Worm (Caenorhabditis elegans) whole organism, L2 larva: ENCODE results near the gene srbc-68.

Source experiments
- C34F6.9 ChIP-seq: fragments of 150-350 bp; optimal IDR thresholded peaks from 2 replicates; lab custom pipeline; 2014; ENCODE audit warnings: missing biosample characterization, missing genetic modification characterization
- F13H6.1 ChIP-seq: sonication (generic microtip); optimal IDR thresholded peaks from 2 replicates; lab custom pipeline; 2016; ENCODE audit warnings: missing genetic modification characterization, missing compliant biosample characterization
- R02D3.7 ChIP-seq: fragments of 150-350 bp; optimal IDR thresholded peaks from 2 replicates; lab custom pipeline; 2014; ENCODE audit warnings: missing biosample characterization, missing genetic modification characterization
- Y55F3AM.14 ChIP-seq: fragments of 200-800 bp; sonication (Bioruptor generic); optimal IDR thresholded peaks from 2 replicates; lab custom pipeline; 2018; ENCODE audit warnings: mild to moderate bottlenecking, missing genetic modification characterization, missing compliant biosample characterization
- alr-1 ChIP-seq: fragments of 150-350 bp; optimal IDR thresholded peaks from 2 replicates; lab custom pipeline; 2014; ENCODE audit warnings: missing biosample characterization, missing genetic modification characterization
- aly-2 ChIP-seq: fragments of 150-350 bp; optimal IDR thresholded peaks from 2 replicates; lab custom pipeline; 2014; ENCODE audit warnings: missing biosample characterization, missing genetic modification characterization
- ama-1 ChIP-seq: fragments of 150-350 bp; optimal IDR thresholded peaks from 2 replicates; lab custom pipeline; 2018; ENCODE audit warnings: inconsistent platforms
- blmp-1 ChIP-seq: sonication (generic microtip); optimal IDR thresholded peaks from 2 replicates; lab custom pipeline; 2017; ENCODE audit warnings: missing genetic modification characterization, mild to moderate bottlenecking, missing compliant biosample characterization, antibody characterized with exemption, moderate library complexity; ENCODE audit not compliant: insufficient read depth
- ceh-16 ChIP-seq: fragments of 150-350 bp; optimal IDR thresholded peaks from 2 replicates; lab custom pipeline; 2014; ENCODE audit warnings: missing biosample characterization, missing genetic modification characterization
- crh-2 ChIP-seq: sonication (generic microtip); optimal IDR thresholded peaks from 2 replicates; lab custom pipeline; 2017; ENCODE audit warnings: missing biosample characterization, missing genetic modification characterization
- dmd-4 ChIP-seq: sonication (generic microtip); optimal IDR thresholded peaks from 2 replicates; lab custom pipeline; 2017; ENCODE audit warnings: missing biosample characterization, missing genetic modification characterization
- egl-27 ChIP-seq: sonication (generic microtip); optimal IDR thresholded peaks from 3 replicates; lab custom pipeline; 2017; ENCODE audit warnings: missing biosample characterization, missing genetic modification reagents, missing genetic modification characterization
- elt-1 ChIP-seq: fragments of 150-350 bp; optimal IDR thresholded peaks from 2 replicates; lab custom pipeline; 2014; ENCODE audit warnings: missing biosample characterization, missing genetic modification characterization
- elt-3 ChIP-seq: sonication (generic microtip); optimal IDR thresholded peaks from 2 replicates; lab custom pipeline; 2017; ENCODE audit warnings: missing biosample characterization, missing genetic modification characterization
- fos-1 ChIP-seq: fragments of 150-350 bp; optimal IDR thresholded peaks from 2 replicates; lab custom pipeline; 2014; ENCODE audit warnings: missing biosample characterization, missing genetic modification characterization
- gmeb-1 ChIP-seq: fragments of 150-350 bp; optimal IDR thresholded peaks from 2 replicates; lab custom pipeline; 2014; ENCODE audit warnings: missing biosample characterization, missing genetic modification characterization
- lin-39 ChIP-seq: fragments of 150-350 bp; optimal IDR thresholded peaks from 2 replicates; lab custom pipeline; 2014; ENCODE audit warnings: missing biosample characterization, missing genetic modification reagents, missing genetic modification characterization
- lsy-2 ChIP-seq, 2 experiments: fragments of 150-350 bp in 1 of 2; sonication (generic microtip) in 1 of 2; optimal IDR thresholded peaks; 2 replicates each; lab custom pipeline; 2014 to 2017; ENCODE audit warnings: missing biosample characterization in 2 of 2, missing genetic modification characterization in 2 of 2
- mab-5 ChIP-seq: fragments of 150-350 bp; optimal IDR thresholded peaks from 2 replicates; lab custom pipeline; 2014; ENCODE audit warnings: missing biosample characterization, missing genetic modification characterization
- mbf-1 ChIP-seq: sonication (generic microtip); optimal IDR thresholded peaks from 2 replicates; lab custom pipeline; 2017; ENCODE audit warnings: missing biosample characterization, missing genetic modification characterization
- mdl-1 ChIP-seq, 2 experiments: fragments of 150-350 bp in 1 of 2; sonication (generic microtip) in 1 of 2; optimal IDR thresholded peaks; 2 replicates each; lab custom pipeline; 2017; ENCODE audit warnings: missing biosample characterization in 2 of 2, missing genetic modification characterization in 2 of 2
- nhr-10 ChIP-seq: sonication (generic microtip); optimal IDR thresholded peaks from 2 replicates; lab custom pipeline; 2017; ENCODE audit warnings: missing biosample characterization, missing genetic modification characterization
- nhr-11 ChIP-seq: fragments of 150-350 bp; optimal IDR thresholded peaks from 2 replicates; lab custom pipeline; 2014; ENCODE audit warnings: missing biosample characterization, missing genetic modification characterization
- nhr-12 ChIP-seq: fragments of 150-350 bp; optimal IDR thresholded peaks from 2 replicates; lab custom pipeline; 2014; ENCODE audit warnings: missing biosample characterization, missing genetic modification characterization
- nhr-129 ChIP-seq: fragments of 150-350 bp; optimal IDR thresholded peaks from 2 replicates; lab custom pipeline; 2014; ENCODE audit warnings: missing biosample characterization, missing genetic modification characterization
- nhr-21 ChIP-seq: fragments of 150-350 bp; optimal IDR thresholded peaks from 2 replicates; lab custom pipeline; 2014; ENCODE audit warnings: missing biosample characterization, missing genetic modification characterization
- nhr-23 ChIP-seq: fragments of 150-350 bp; optimal IDR thresholded peaks from 2 replicates; lab custom pipeline; 2014; ENCODE audit warnings: missing biosample characterization, missing genetic modification reagents, missing genetic modification characterization
- nhr-237 ChIP-seq: fragments of 150-350 bp; optimal IDR thresholded peaks from 2 replicates; lab custom pipeline; 2014; ENCODE audit warnings: missing biosample characterization, missing genetic modification characterization
- nhr-25 ChIP-seq: fragments of 150-350 bp; sonication (generic microtip); optimal IDR thresholded peaks from 3 replicates; lab custom pipeline; 2014; ENCODE audit warnings: missing biosample characterization, missing genetic modification characterization
- nhr-6 ChIP-seq: fragments of 150-350 bp; optimal IDR thresholded peaks from 2 replicates; lab custom pipeline; 2014; ENCODE audit warnings: missing biosample characterization, missing genetic modification characterization
- peb-1 ChIP-seq: fragments of 150-350 bp; optimal IDR thresholded peaks from 2 replicates; lab custom pipeline; 2014; ENCODE audit warnings: missing biosample characterization, missing genetic modification characterization
- sma-3 ChIP-seq: sonication (generic microtip); optimal IDR thresholded peaks from 2 replicates; lab custom pipeline; 2016; ENCODE audit warnings: missing genetic modification reagents, missing genetic modification characterization, missing compliant biosample characterization
- sma-9 ChIP-seq, 2 experiments: fragments of 150-350 bp in 1 of 2; sonication (generic microtip) in 1 of 2; optimal IDR thresholded peaks; 2 replicates each; lab custom pipeline; 2014 to 2016; ENCODE audit warnings: missing genetic modification characterization in 2 of 2, mild to moderate bottlenecking in 1 of 2, missing biosample characterization in 1 of 2, missing compliant biosample characterization in 1 of 2, missing genetic modification reagents in 1 of 2, moderate library complexity in 1 of 2
- snpc-4 ChIP-seq: fragments of 150-350 bp; optimal IDR thresholded peaks from 2 replicates; lab custom pipeline; 2014; ENCODE audit warnings: missing biosample characterization, missing genetic modification characterization
- zag-1 ChIP-seq: fragments of 150-350 bp; optimal IDR thresholded peaks from 2 replicates; lab custom pipeline; 2014; ENCODE audit warnings: missing biosample characterization, missing genetic modification characterization
- ztf-11 ChIP-seq: sonication (generic microtip); optimal IDR thresholded peaks from 2 replicates; lab custom pipeline; 2017; ENCODE audit warnings: missing biosample characterization, missing genetic modification characterization
- ztf-4 ChIP-seq: fragments of 150-350 bp; optimal IDR thresholded peaks from 2 replicates; lab custom pipeline; 2014; ENCODE audit warnings: missing biosample characterization, missing genetic modification characterization

The srbc-68 gene

ce11 chrV:3555986-3556385, 9.6 kb upstream of the srbc-68 start, which contains the start of gene grl-30:
TSS of gene grl-30 (plus strand) at chrV:3556286.
- no peak for TF ChIP-seq snpc-4 (tag; lab: Kevin White, UChicago)
- TF ChIP-seq elt-3 (tag; lab: Kevin White, UChicago): no peak

ce11 chrV:3554869-3555268, 8.5 kb upstream of the srbc-68 start, which contains the start of gene grl-29:
TSS of gene grl-29 (minus strand) at chrV:3555236.
- TF ChIP-seq nhr-21 (tag; lab: Kevin White, UChicago) (no peak), aly-2 (no peak), mdl-1 (tag; optimal IDR thresholded peaks at IDR 0.05; lab: Kevin White, UChicago) (no peak), nhr-237 (tag; lab: Kevin White, UChicago) (no peak), gmeb-1 (tag; lab: Kevin White, UChicago) (no peak), alr-1 (tag; lab: Kevin White, UChicago) (no peak), ceh-16 (no peak), crh-2 (tag; lab: Kevin White, UChicago) (no peak)

DNA sequence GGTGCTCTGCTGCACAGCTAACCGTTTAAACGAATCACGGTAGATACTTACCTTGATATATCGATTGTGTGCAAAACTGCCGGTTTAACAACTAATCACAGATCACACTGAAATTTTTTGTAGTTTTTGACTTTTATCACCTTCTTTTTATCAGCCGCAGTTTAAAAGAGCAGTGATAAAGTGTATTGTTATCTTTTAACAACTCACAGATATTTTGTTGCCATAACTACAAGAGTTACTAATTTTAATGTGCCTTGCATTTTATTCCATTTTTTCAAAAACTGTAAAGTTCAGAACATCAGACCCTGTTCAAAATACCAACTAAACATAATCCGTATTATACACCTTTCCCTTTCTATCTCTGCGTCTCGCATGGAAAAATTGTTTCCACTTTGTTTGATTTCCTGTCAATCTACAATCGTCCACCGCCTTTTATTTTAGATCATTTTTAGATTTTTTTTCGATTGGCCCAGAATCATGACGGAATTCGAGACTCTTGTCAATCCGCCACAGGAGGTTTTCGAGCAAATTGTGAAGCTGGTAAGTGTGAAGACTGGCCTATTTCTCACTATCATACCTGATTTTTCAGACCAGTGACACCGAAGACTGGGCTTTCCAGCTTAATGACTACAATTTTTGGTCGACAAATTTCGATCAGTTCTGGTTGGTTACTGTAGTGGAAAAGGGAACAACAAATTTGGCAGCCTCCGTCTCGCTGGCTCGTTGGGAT, 6.5 kb upstream of the srbc-68 start, which contains the start of gene T24A6.20:
TSS of gene T24A6.20 (plus strand) at position 395 of the 730 bp plus-strand sequence.
- TF ChIP-seq elt-1: no peak
- TF ChIP-seq F13H6.1: no peak
- TF ChIP-seq nhr-6 (tag; lab: Kevin White, UChicago): no peak
- no peak for TF ChIP-seq peb-1 (tag; lab: Kevin White, UChicago)
- TF ChIP-seq nhr-21 (tag; lab: Kevin White, UChicago): no peak
- no peak for TF ChIP-seq dmd-4 (tag; lab: Kevin White, UChicago)
- no peak for TF ChIP-seq nhr-129 (tag; lab: Kevin White, UChicago)
- TF ChIP-seq mdl-1 (tag; optimal IDR thresholded peaks at IDR 0.05; lab: Kevin White, UChicago): no peak
- TF ChIP-seq nhr-25 (tag; lab: Kevin White, UChicago): no peak
- TF ChIP-seq, all 48 proteins: peak for 0

ce11 chrV:3551765-3552164, 5.3 kb upstream of the srbc-68 start, which contains the start of gene grl-28:
TSS of gene grl-28 (minus strand) at chrV:3551865.
- no peak for TF ChIP-seq egl-27 (tag; lab: Kevin White, UChicago)
- no peak for TF ChIP-seq sma-9 (GFP tag; optimal IDR thresholded peaks at IDR 0.05; lab: Kevin White, UChicago)
- no peak for TF ChIP-seq sma-9 (tag; optimal IDR thresholded peaks at IDR 0.05; lab: Kevin White, UChicago)

DNA sequence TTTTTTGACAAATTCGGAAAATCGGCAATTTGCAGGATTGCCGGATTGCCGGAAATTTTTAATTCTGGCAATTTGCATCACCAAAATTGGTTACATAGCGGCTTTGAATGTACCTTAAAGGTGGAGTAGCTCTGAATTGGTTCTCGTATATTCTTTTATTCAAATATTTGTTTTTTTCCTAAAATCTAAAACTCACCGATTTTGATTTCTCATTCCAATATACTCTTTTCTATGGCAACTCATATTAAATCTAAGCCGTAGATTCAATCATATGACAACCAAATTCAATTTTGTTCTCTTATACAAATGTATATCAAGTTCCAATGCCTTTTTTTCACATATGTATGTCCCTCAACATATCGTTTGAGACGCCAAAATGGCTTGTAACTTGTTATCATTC, 3.1 kb upstream of the srbc-68 start, which contains the start of gene sri-21:
TSS of gene sri-21 (plus strand) at position 301 of the 400 bp plus-strand sequence.
- TF ChIP-seq lin-39 (tag; lab: Kevin White, UChicago): no peak
- no peak for TF ChIP-seq elt-1
- TF ChIP-seq fos-1 (tag; lab: Kevin White, UChicago): no peak
- no peak for TF ChIP-seq crh-2 (tag; lab: Kevin White, UChicago)
- TF ChIP-seq ztf-4 (tag; lab: Kevin White, UChicago): no peak
- TF ChIP-seq R02D3.7 (tag; lab: Kevin White, UChicago): no peak
- no peak for TF ChIP-seq nhr-21 (tag; lab: Kevin White, UChicago)
- TF ChIP-seq zag-1 (tag; lab: Kevin White, UChicago): no peak
- no peak for TF ChIP-seq nhr-23 (tag; lab: Kevin White, UChicago)
- TF ChIP-seq lsy-2 (tag; optimal IDR thresholded peaks at IDR 0.05; lab: Kevin White, UChicago): no peak
- TF ChIP-seq elt-3 (tag; lab: Kevin White, UChicago): no peak
- no peak for TF ChIP-seq gmeb-1 (tag; lab: Kevin White, UChicago)
- TF ChIP-seq C34F6.9 (tag; lab: Kevin White, UChicago): no peak
- TF ChIP-seq mbf-1: no peak
- no peak for TF ChIP-seq nhr-11 (tag; lab: Kevin White, UChicago)
- TF ChIP-seq ztf-11: no peak
- no peak for TF ChIP-seq ceh-16
- no peak for TF ChIP-seq F13H6.1

DNA sequence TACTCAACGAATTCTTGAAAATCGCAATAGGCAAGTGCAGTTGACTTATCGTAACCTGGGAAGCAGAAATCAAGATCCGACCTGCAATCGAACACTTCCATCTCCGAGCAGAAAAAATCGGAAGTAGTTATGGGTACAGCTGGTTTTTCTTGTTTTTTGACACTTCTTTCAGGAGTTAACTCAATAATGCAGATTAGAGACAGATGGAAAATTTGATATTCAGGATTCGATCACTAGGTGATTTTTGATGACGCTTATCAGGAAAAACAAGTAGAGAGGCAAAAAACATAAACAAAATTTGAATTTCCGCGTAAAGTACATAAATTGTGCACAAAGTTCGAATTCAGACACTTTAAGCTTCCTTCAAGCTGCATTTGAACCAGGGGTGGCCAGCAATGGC, 2.4 kb upstream of the srbc-68 start, which contains the start of gene srw-130:
TSS of gene srw-130 (minus strand) at position 101 of the 400 bp plus-strand sequence.
- no peak for TF ChIP-seq peb-1 (tag; lab: Kevin White, UChicago)
- TF ChIP-seq egl-27 (tag; lab: Kevin White, UChicago): no peak
- no peak for TF ChIP-seq nhr-12 (tag; lab: Kevin White, UChicago)
- no peak for TF ChIP-seq nhr-10
- TF ChIP-seq ama-1 (lab: Kevin White, UChicago): no peak
- no peak for TF ChIP-seq nhr-6 (tag; lab: Kevin White, UChicago)
- TF ChIP-seq blmp-1: no peak
- no peak for TF ChIP-seq sma-3 (GFP tag; lab: Kevin White, UChicago)
- no peak for TF ChIP-seq Y55F3AM.14
- no peak for TF ChIP-seq nhr-237 (tag; lab: Kevin White, UChicago)
- no peak for TF ChIP-seq nhr-25 (tag; lab: Kevin White, UChicago)
- no peak for TF ChIP-seq ztf-4 (tag; lab: Kevin White, UChicago)
- TF ChIP-seq nhr-23 (tag; lab: Kevin White, UChicago): no peak
- no peak for TF ChIP-seq dmd-4 (tag; lab: Kevin White, UChicago)
- no peak for TF ChIP-seq lsy-2 (tag; optimal IDR thresholded peaks at IDR 0.05; lab: Kevin White, UChicago)
- TF ChIP-seq mbf-1: no peak
- TF ChIP-seq mab-5 (tag; lab: Kevin White, UChicago): no peak
- no peak for TF ChIP-seq ztf-11
- TF ChIP-seq elt-3 (tag; lab: Kevin White, UChicago): no peak
- no peak for TF ChIP-seq alr-1 (tag; lab: Kevin White, UChicago)
- TF ChIP-seq, all 48 proteins: peak for 0
